Fruit fly (Drosophila melanogaster): Measurements from ENCODE around the gene term.

- no peak for TF ChIP-seq insv (optimal IDR thresholded peaks at IDR 0.05)
- TF ChIP-seq psq (optimal IDR thresholded peaks at IDR 0.05), result no peak
- no peak for TF ChIP-seq Sin3A (optimal IDR thresholded peaks at IDR 0.05)
- no peak for TF ChIP-seq Myc (optimal IDR thresholded peaks at IDR 0.05)
Measured at dm6 chr3L:18637348-18637747, 43.8 kb upstream of the term start.
